Worm (Caenorhabditis elegans): Measurements from ENCODE around the gene nrde-1.

DNA sequence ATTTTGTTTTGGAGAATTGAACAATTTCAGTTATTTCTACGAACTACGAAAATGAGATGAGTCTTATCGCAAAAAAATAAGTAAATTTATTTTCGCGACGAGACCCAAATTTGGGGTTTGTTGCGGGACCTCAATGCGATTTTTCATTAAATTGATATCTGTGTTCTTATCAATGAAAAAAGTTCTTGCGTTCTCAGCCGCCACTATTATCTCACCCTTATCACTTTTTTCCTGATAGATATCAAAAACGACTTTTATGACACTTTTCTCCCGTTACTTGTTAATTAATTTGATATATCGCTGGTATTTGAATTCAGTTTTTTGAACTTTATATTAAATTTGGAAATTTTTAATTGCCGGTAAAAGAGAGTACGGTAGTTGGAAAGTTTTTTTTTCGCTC is 30.1 kb downstream of the nrde-1 start:
- TF ChIP-seq unc-130 (GFP tag; optimal IDR thresholded peaks at IDR 0.05) (no peak), pha-4 (GFP tag; IDR thresholded peaks at IDR 0.05) (no peak), pha-4 (tag; optimal IDR thresholded peaks at IDR 0.05) (no peak), saeg-2 (GFP tag; IDR thresholded peaks at IDR 0.05) (no peak), daf-19 (GFP tag; conservative IDR thresholded peaks at IDR 0.05) (no peak), aly-2 (tag; optimal IDR thresholded peaks at IDR 0.05) (no peak), unc-39 (tag; optimal IDR thresholded peaks at IDR 0.05) (no peak), daf-16 (GFP tag; optimal IDR thresholded peaks at IDR 0.05) (no peak), daf-16 (tag; optimal IDR thresholded peaks at IDR 0.05) (no peak), ces-1 (GFP tag; optimal IDR thresholded peaks at IDR 0.05) (no peak), mdl-1 (tag; optimal IDR thresholded peaks at IDR 0.05) (no peak), dpl-1 (GFP tag; optimal IDR thresholded peaks at IDR 0.05) (no peak)

All from whole organism, L4 larva.